Fruit fly (Drosophila melanogaster): ENCODE results near the gene CG34180.

DNA sequence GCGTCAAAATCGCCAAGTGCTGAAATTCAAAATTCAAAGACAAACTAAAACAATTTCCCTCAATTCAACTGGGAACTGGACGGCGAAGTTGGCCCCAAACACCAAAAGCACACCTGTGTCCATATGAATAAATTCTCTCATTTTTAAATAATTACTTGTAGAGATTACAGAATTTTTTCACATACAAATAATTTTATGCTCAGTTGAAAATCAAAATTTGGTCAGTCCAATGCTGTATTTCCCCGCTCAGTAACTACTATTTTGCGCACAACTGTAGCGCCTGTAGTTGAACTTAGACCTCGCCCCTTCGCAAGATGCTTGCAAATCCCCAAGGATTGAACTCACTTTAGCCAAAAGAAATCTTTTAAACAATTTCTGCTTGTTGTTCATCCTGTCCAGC, 31.6 kb upstream of the CG34180 start:
- TF ChIP-seq CG10669 (GFP tag; optimal IDR thresholded peaks at IDR 0.05) (no peak), vri (GFP tag; optimal IDR thresholded peaks at IDR 0.05) (no peak), OdsH (GFP tag; optimal IDR thresholded peaks at IDR 0.05) (no peak), net (GFP tag; optimal IDR thresholded peaks at IDR 0.05) (no peak), fd59A (GFP tag; optimal IDR thresholded peaks at IDR 0.05) (no peak), dac (GFP tag; optimal IDR thresholded peaks at IDR 0.05) (no peak), CG6854 (GFP tag; optimal IDR thresholded peaks at IDR 0.05) (no peak), CG34406 (GFP tag; optimal IDR thresholded peaks at IDR 0.05) (no peak), Gug (GFP tag; IDR thresholded peaks at IDR 0.05) (no peak), CG16779 (tag; optimal IDR thresholded peaks at IDR 0.05) (no peak), CG6808 (GFP tag; optimal IDR thresholded peaks at IDR 0.05) (no peak), Ets21C (GFP tag; optimal IDR thresholded peaks at IDR 0.05) (no peak), CG9139 (GFP tag; optimal IDR thresholded peaks at IDR 0.05) (no peak)
